Worm (Caenorhabditis elegans) whole organism, late embryonic: Measurements from ENCODE around the gene F54D10.7.

Experiments used
- C08G9.2 ChIP-seq: sonication (generic microtip); optimal IDR thresholded peaks from 2 replicates; lab custom pipeline; 2016; ENCODE audit warnings: mild to moderate bottlenecking, missing genetic modification characterization, moderate library complexity, missing compliant biosample characterization
- C38D4.7 ChIP-seq: fragments of 200-800 bp; sonication (Bioruptor generic); optimal IDR thresholded peaks from 2 replicates; lab custom pipeline; 2018; ENCODE audit warnings: mild to moderate bottlenecking, missing genetic modification characterization, moderate library complexity, missing compliant biosample characterization
- Y22D7AL.16 ChIP-seq: sonication (generic microtip); optimal IDR thresholded peaks from 2 replicates; lab custom pipeline; 2016; ENCODE audit warnings: missing genetic modification characterization, missing compliant biosample characterization
- ceh-19 ChIP-seq: fragments of 200-800 bp; sonication (Bioruptor generic); optimal IDR thresholded peaks from 2 replicates; lab custom pipeline; 2018; ENCODE audit warnings: mild to moderate bottlenecking, missing genetic modification characterization, missing compliant biosample characterization
- ceh-2 ChIP-seq: sonication (generic microtip); optimal IDR thresholded peaks from 2 replicates; lab custom pipeline; 2016; ENCODE audit warnings: missing genotype, missing genetic modification characterization, missing compliant biosample characterization
- ceh-22 ChIP-seq: sonication (generic microtip); optimal IDR thresholded peaks from 2 replicates; lab custom pipeline; 2017; ENCODE audit warnings: missing biosample characterization, missing genetic modification characterization
- ceh-30 ChIP-seq: fragments of 150-350 bp; optimal IDR thresholded peaks from 2 replicates; lab custom pipeline; 2014; ENCODE audit warnings: missing biosample characterization, missing genetic modification characterization
- ceh-6 ChIP-seq: fragments of 200-800 bp; sonication (Bioruptor generic); optimal IDR thresholded peaks from 2 replicates; lab custom pipeline; 2018; ENCODE audit warnings: mild to moderate bottlenecking, missing genetic modification characterization, missing compliant biosample characterization
- ceh-9 ChIP-seq: sonication (generic microtip); optimal IDR thresholded peaks from 2 replicates; lab custom pipeline; 2016; ENCODE audit warnings: mild to moderate bottlenecking, missing genetic modification characterization, inconsistent platforms, missing compliant biosample characterization
- che-1 ChIP-seq: sonication (generic microtip); optimal IDR thresholded peaks from 2 replicates; lab custom pipeline; 2016; ENCODE audit warnings: mild to moderate bottlenecking, missing genetic modification characterization, missing compliant biosample characterization
- dmd-4 ChIP-seq: sonication (generic microtip); optimal IDR thresholded peaks from 2 replicates; lab custom pipeline; 2016; ENCODE audit warnings: borderline replicate concordance, missing genetic modification characterization, missing compliant biosample characterization
- dve-1 ChIP-seq: sonication (generic microtip); optimal IDR thresholded peaks from 2 replicates; lab custom pipeline; 2017; ENCODE audit warnings: antibody characterized with exemption, mild to moderate bottlenecking, missing genetic modification characterization, missing compliant biosample characterization
- elt-2 ChIP-seq: sonication (generic microtip); optimal IDR thresholded peaks from 2 replicates; lab custom pipeline; 2016; ENCODE audit warnings: missing genetic modification reagents, missing genetic modification characterization, missing compliant biosample characterization
- fkh-10 ChIP-seq: fragments of 150-350 bp; optimal IDR thresholded peaks from 2 replicates; lab custom pipeline; 2014; ENCODE audit warnings: missing biosample characterization, missing genetic modification reagents, missing genetic modification characterization
- hlh-30 ChIP-seq: sonication (generic microtip); optimal IDR thresholded peaks from 2 replicates; lab custom pipeline; 2017; ENCODE audit warnings: antibody characterized with exemption, missing genetic modification characterization, missing compliant biosample characterization; ENCODE audit not compliant: insufficient read depth
- nhr-11 ChIP-seq: fragments of 150-350 bp; optimal IDR thresholded peaks from 2 replicates; lab custom pipeline; 2014; ENCODE audit warnings: missing biosample characterization, missing genetic modification characterization
- npax-4 ChIP-seq: sonication (generic microtip); optimal IDR thresholded peaks from 2 replicates; lab custom pipeline; 2016; ENCODE audit warnings: missing genetic modification characterization, missing compliant biosample characterization
- odd-2 ChIP-seq: sonication (generic microtip); optimal IDR thresholded peaks from 2 replicates; lab custom pipeline; 2017; ENCODE audit warnings: antibody characterized with exemption, mild to moderate bottlenecking, missing genetic modification characterization, missing compliant biosample characterization
- pag-3 ChIP-seq: sonication (generic microtip); optimal IDR thresholded peaks from 2 replicates; lab custom pipeline; 2016; ENCODE audit warnings: missing compliant biosample characterization, missing genetic modification characterization, borderline replicate concordance
- pat-9 ChIP-seq: fragments of 200-800 bp; sonication (Bioruptor generic); optimal IDR thresholded peaks from 2 replicates; lab custom pipeline; 2018; ENCODE audit warnings: mild to moderate bottlenecking, missing genetic modification characterization, moderate library complexity, missing compliant biosample characterization
- pqm-1 ChIP-seq: sonication (generic microtip); optimal IDR thresholded peaks from 2 replicates; lab custom pipeline; 2016; ENCODE audit warnings: missing genetic modification characterization, missing compliant biosample characterization
- pros-1 ChIP-seq: fragments of 150-350 bp; optimal IDR thresholded peaks from 2 replicates; lab custom pipeline; 2014; ENCODE audit warnings: missing biosample characterization, missing genetic modification reagents, missing genetic modification characterization
- sox-2 ChIP-seq: fragments of 200-800 bp; sonication (Bioruptor generic); IDR thresholded peaks from 2 replicates; pipeline ENCODE4 v1.3.6; 2022; ENCODE audit warnings: missing genetic modification reagents, missing genetic modification characterization, missing compliant biosample characterization
- sox-4 ChIP-seq: sonication (generic microtip); optimal IDR thresholded peaks from 2 replicates; lab custom pipeline; 2017; ENCODE audit warnings: mild to moderate bottlenecking, missing genetic modification characterization, inconsistent platforms, missing compliant biosample characterization
- tbx-7 ChIP-seq: sonication (generic microtip); optimal IDR thresholded peaks from 2 replicates; lab custom pipeline; 2016; ENCODE audit warnings: missing genotype, missing genetic modification characterization, missing compliant biosample characterization
- ttx-3 ChIP-seq: sonication (generic microtip); optimal IDR thresholded peaks from 2 replicates; lab custom pipeline; 2016; ENCODE audit warnings: missing genetic modification reagents, missing genetic modification characterization, missing compliant biosample characterization
- unc-3 ChIP-seq, 2 experiments: fragments of 200-800 bp in 1 of 2; sonication (Bioruptor generic) in 1 of 2; sonication (generic microtip) in 1 of 2; conservative IDR thresholded peaks in 1 of 2; optimal IDR thresholded peaks in 1 of 2; 2 replicates each; pipeline versions ENCODE4 v1.3.6 to Lab custom; 2016 to 2022; ENCODE audit warnings: missing compliant biosample characterization in 2 of 2, missing genetic modification characterization in 2 of 2, missing genetic modification reagents in 1 of 2
- unc-55 ChIP-seq: sonication (generic microtip); optimal IDR thresholded peaks from 2 replicates; lab custom pipeline; 2017; ENCODE audit warnings: missing biosample characterization, missing genetic modification reagents, missing genetic modification characterization
- ztf-16 ChIP-seq: sonication (generic microtip); optimal IDR thresholded peaks from 2 replicates; lab custom pipeline; 2017; ENCODE audit warnings: missing genetic modification characterization, missing compliant biosample characterization

The F54D10.7 gene

ce11 chrII:3795323-3795722 is 25.8 kb downstream of the F54D10.7 start, which contains the start of gene Y8A9A.2:
Y8A9A.2 (plus strand) TSS chrII:3795623.
- TF ChIP-seq odd-2 (tag; lab: Kevin White, UChicago) (no peak), ceh-6 (GFP tag; lab: Kevin White, UChicago) (no peak), hlh-30 (no peak), nhr-11 (tag; lab: Kevin White, UChicago) (no peak), Y22D7AL.16 (tag; lab: Kevin White, UChicago) (no peak), npax-4 (tag; lab: Kevin White, UChicago) (no peak)

- TF ChIP-seq ztf-16 (tag; lab: Kevin White, UChicago) (no peak), C38D4.7 (GFP tag; lab: Kevin White, UChicago) (no peak), elt-2 (tag; lab: Kevin White, UChicago) (no peak), fkh-10 (no peak)
Observed at ce11 chrII:3793336-3793735, 27.8 kb downstream of the F54D10.7 start, which contains the start of gene fbxb-99. fbxb-99 (minus strand) TSS chrII:3793436.

- TF ChIP-seq pag-3 (tag; lab: Kevin White, UChicago) (no peak), ztf-16 (tag; lab: Kevin White, UChicago) (no peak), nhr-11 (tag; lab: Kevin White, UChicago) (no peak), sox-4 (tag; lab: Kevin White, UChicago) (no peak), ceh-30 (tag; lab: Kevin White, UChicago) (no peak)
Observed at ce11 chrII:3788356-3788962, 32.6 kb downstream of the F54D10.7 start.

ce11 chrII:3787151-3787550 is 33.9 kb downstream of the F54D10.7 start, which contains the start of gene T24E12.13:
T24E12.13 (plus strand) TSS chrII:3787451.
- TF ChIP-seq tbx-7 (no peak), ttx-3 (tag; lab: Kevin White, UChicago) (no peak), sox-2 (no peak), dve-1 (tag; lab: Kevin White, UChicago) (no peak), C08G9.2 (tag; lab: Kevin White, UChicago) (no peak)

- no peak for TF ChIP-seq ceh-6 (GFP tag; lab: Kevin White, UChicago)
- peak; percentile 53 for TF ChIP-seq pqm-1
- peak; percentile 99 for TF ChIP-seq elt-2 (tag; lab: Kevin White, UChicago)
- no peak for TF ChIP-seq che-1 (tag; lab: Kevin White, UChicago)
- TF ChIP-seq ceh-19, result no peak
- TF ChIP-seq unc-55 (GFP tag; lab: Kevin White, UChicago), result no peak
- no peak for TF ChIP-seq dmd-4 (tag; lab: Kevin White, UChicago)
Observed at ce11 chrII:3786538-3786937, 34.6 kb downstream of the F54D10.7 start.

ce11 chrII:3785756-3786155 is 35.3 kb downstream of the F54D10.7 start:
- TF ChIP-seq ceh-2, result no peak
- no peak for TF ChIP-seq nhr-11 (tag; lab: Kevin White, UChicago)
- TF ChIP-seq unc-3 (GFP tag; conservative IDR thresholded peaks at IDR 0.05; lab: Robert Waterston, UW), result no peak
- no peak for TF ChIP-seq unc-3 (tag; optimal IDR thresholded peaks at IDR 0.05; lab: Kevin White, UChicago)
- TF ChIP-seq pqm-1, result no peak
- no peak for TF ChIP-seq pat-9 (tag; lab: Kevin White, UChicago)
- TF ChIP-seq ceh-9 (tag; lab: Kevin White, UChicago), result no peak
- TF ChIP-seq Y22D7AL.16 (tag; lab: Kevin White, UChicago), result no peak
- no peak for TF ChIP-seq pros-1 (tag; lab: Kevin White, UChicago)
- no peak for TF ChIP-seq ceh-22
